Fruit fly (Drosophila melanogaster) whole organism, prepupa: Measurements from ENCODE around the gene Clk.

Source experiments
- Blimp-1 ChIP-seq: fragments of 200-800 bp; sonication (Bioruptor generic); optimal IDR thresholded peaks from 3 replicates; lab custom pipeline; 2017; ENCODE audit warnings: missing biosample characterization, missing genetic modification characterization, mild to moderate bottlenecking, moderate library complexity, missing genetic modification reagents
- CG10669 ChIP-seq: fragments of 200-800 bp; sonication (Bioruptor generic); optimal IDR thresholded peaks from 3 replicates; lab custom pipeline; 2018; ENCODE audit warnings: missing biosample characterization, mild to moderate bottlenecking, missing genetic modification characterization, moderate library complexity
- CG11294 ChIP-seq: fragments of 200-800 bp; sonication (Bioruptor generic); IDR thresholded peaks from 2 replicates; pipeline ENCODE4 v1.3.6; 2022; ENCODE audit warnings: missing biosample characterization, missing genetic modification characterization
- CG15336 ChIP-seq: fragments of 200-800 bp; sonication (Bioruptor generic); IDR thresholded peaks from 2 replicates; pipeline ENCODE4 v1.3.6; 2022; ENCODE audit warnings: missing biosample characterization, missing genetic modification characterization
- CG1621 ChIP-seq: fragments of 200-800 bp; sonication (Bioruptor generic); optimal IDR thresholded peaks from 3 replicates; lab custom pipeline; 2018; ENCODE audit warnings: missing biosample characterization, mild to moderate bottlenecking, missing genetic modification characterization
- CG16779 ChIP-seq: fragments of 200-800 bp; sonication (Bioruptor generic); optimal IDR thresholded peaks from 3 replicates; lab custom pipeline; 2017; ENCODE audit warnings: missing biosample characterization, mild to moderate bottlenecking, missing genetic modification characterization
- CG31627 ChIP-seq: fragments of 200-800 bp; sonication (Bioruptor generic); optimal IDR thresholded peaks from 3 replicates; lab custom pipeline; 2016; ENCODE audit warnings: missing biosample characterization, missing genetic modification characterization
- CG34406 ChIP-seq: fragments of 200-800 bp; sonication (Bioruptor generic); optimal IDR thresholded peaks from 3 replicates; lab custom pipeline; 2016; ENCODE audit warnings: missing biosample characterization, missing genetic modification characterization
- CG3919 ChIP-seq: fragments of 200-800 bp; sonication (Bioruptor generic); optimal IDR thresholded peaks from 3 replicates; lab custom pipeline; 2016; ENCODE audit warnings: missing biosample characterization, missing genetic modification characterization
- CG6276 ChIP-seq: fragments of 200-800 bp; sonication (Bioruptor generic); optimal IDR thresholded peaks from 2 replicates; lab custom pipeline; 2017; ENCODE audit warnings: missing biosample characterization, mild to moderate bottlenecking, missing genetic modification characterization
- CG6792 ChIP-seq: fragments of 200-800 bp; sonication (Bioruptor generic); optimal IDR thresholded peaks from 3 replicates; lab custom pipeline; 2016; ENCODE audit warnings: missing biosample characterization, missing genetic modification characterization
- CG6808 ChIP-seq: fragments of 200-800 bp; sonication (Bioruptor generic); optimal IDR thresholded peaks from 3 replicates; lab custom pipeline; 2017; ENCODE audit warnings: missing biosample characterization, missing genetic modification characterization, mild to moderate bottlenecking, moderate library complexity, missing genetic modification reagents
- CG6854 ChIP-seq: fragments of 200-800 bp; sonication (Bioruptor generic); optimal IDR thresholded peaks from 2 replicates; lab custom pipeline; 2017; ENCODE audit warnings: missing biosample characterization, mild to moderate bottlenecking, missing genetic modification characterization
- CG7368 ChIP-seq: fragments of 200-800 bp; sonication (Bioruptor generic); optimal IDR thresholded peaks from 3 replicates; lab custom pipeline; 2016; ENCODE audit warnings: missing biosample characterization, missing genetic modification characterization
- CG8119 ChIP-seq: fragments of 200-800 bp; sonication (Bioruptor generic); IDR thresholded peaks from 3 replicates; pipeline ENCODE4 v1.3.6; 2022; ENCODE audit warnings: missing biosample characterization, missing genetic modification characterization
- CG8632 ChIP-seq: fragments of 200-800 bp; sonication (Bioruptor generic); optimal IDR thresholded peaks from 3 replicates; lab custom pipeline; 2016; ENCODE audit warnings: missing biosample characterization, missing genetic modification characterization
- CG9139 ChIP-seq: fragments of 200-800 bp; sonication (Bioruptor generic); optimal IDR thresholded peaks from 3 replicates; lab custom pipeline; 2017; ENCODE audit warnings: missing biosample characterization, mild to moderate bottlenecking, missing genetic modification characterization
- Eip75B ChIP-seq: fragments of 200-800 bp; sonication (Bioruptor generic); optimal IDR thresholded peaks from 3 replicates; lab custom pipeline; 2016; ENCODE audit warnings: missing biosample characterization, missing genetic modification characterization
- Eip78C ChIP-seq: fragments of 200-800 bp; sonication (Bioruptor generic); peaks from one replicate; lab custom pipeline; 2016; ENCODE audit warnings: missing biosample characterization, missing genetic modification characterization
- Gug ChIP-seq: fragments of 200-800 bp; sonication (Bioruptor generic); IDR thresholded peaks from 2 replicates; pipeline ENCODE4 v1.3.6; 2022; ENCODE audit warnings: missing biosample characterization, missing genetic modification characterization
- Hr38 ChIP-seq: sonication (Bioruptor generic); optimal IDR thresholded peaks from 2 replicates; lab custom pipeline; 2016; ENCODE audit warnings: missing biosample characterization, missing genetic modification characterization
- Hr39 ChIP-seq: fragments of 200-800 bp; sonication (Bioruptor generic); optimal IDR thresholded peaks from 2 replicates; lab custom pipeline; 2016; ENCODE audit warnings: missing biosample characterization, missing genetic modification characterization
- Hr4 ChIP-seq: fragments of 200-800 bp; sonication (Bioruptor generic); optimal IDR thresholded peaks from 3 replicates; lab custom pipeline; 2016; ENCODE audit warnings: missing biosample characterization, missing genetic modification characterization
- Lpt ChIP-seq: fragments of 200-800 bp; sonication (Bioruptor generic); optimal IDR thresholded peaks from 3 replicates; lab custom pipeline; 2016; ENCODE audit warnings: missing biosample characterization, missing genetic modification characterization
- Met ChIP-seq: fragments of 200-800 bp; sonication (Bioruptor generic); optimal IDR thresholded peaks from 3 replicates; lab custom pipeline; 2016; ENCODE audit warnings: missing biosample characterization, missing genetic modification characterization
- Smox ChIP-seq: fragments of 200-800 bp; sonication (Bioruptor generic); optimal IDR thresholded peaks from 3 replicates; lab custom pipeline; 2016; ENCODE audit warnings: missing biosample characterization, missing genetic modification characterization
- Sox102F ChIP-seq: fragments of 200-800 bp; sonication (Bioruptor generic); optimal IDR thresholded peaks from 2 replicates; lab custom pipeline; 2016; ENCODE audit warnings: missing biosample characterization, mild to moderate bottlenecking, missing genetic modification characterization
- Sox14 ChIP-seq: fragments of 200-800 bp; sonication (Bioruptor generic); optimal IDR thresholded peaks from 3 replicates; lab custom pipeline; 2016; ENCODE audit warnings: missing biosample characterization, missing genetic modification characterization
- Sox15 ChIP-seq: fragments of 200-800 bp; sonication (Bioruptor generic); optimal IDR thresholded peaks from 3 replicates; lab custom pipeline; 2016; ENCODE audit warnings: missing biosample characterization, missing genetic modification characterization
- cyc ChIP-seq: fragments of 200-800 bp; sonication (Bioruptor generic); optimal IDR thresholded peaks from 3 replicates; lab custom pipeline; 2016; ENCODE audit warnings: missing biosample characterization, missing genetic modification characterization
- dac ChIP-seq: fragments of 200-800 bp; sonication (Bioruptor generic); optimal IDR thresholded peaks from 2 replicates; lab custom pipeline; 2017; ENCODE audit warnings: missing biosample characterization, mild to moderate bottlenecking, missing genetic modification characterization
- dsx ChIP-seq: fragments of 200-800 bp; optimal IDR thresholded peaks from 3 replicates; lab custom pipeline; 2019; ENCODE audit warnings: missing biosample characterization, mild to moderate bottlenecking, missing genetic modification characterization, moderate library complexity; ENCODE audit not compliant: poor library complexity, severe bottlenecking
- eg ChIP-seq: fragments of 200-800 bp; sonication (Bioruptor generic); IDR thresholded peaks from 3 replicates; pipeline ENCODE4 v1.3.6; 2022; ENCODE audit warnings: missing biosample characterization, missing genetic modification characterization
- esn ChIP-seq: fragments of 200-800 bp; sonication (Bioruptor generic); optimal IDR thresholded peaks from 2 replicates; lab custom pipeline; 2016; ENCODE audit warnings: missing biosample characterization, mild to moderate bottlenecking, missing genetic modification characterization, moderate library complexity
- fd59A ChIP-seq: fragments of 200-800 bp; sonication (Bioruptor generic); optimal IDR thresholded peaks from 2 replicates; lab custom pipeline; 2017; ENCODE audit warnings: missing biosample characterization, mild to moderate bottlenecking, missing genetic modification characterization, missing genetic modification reagents
- fkh ChIP-seq: fragments of 200-800 bp; sonication (Bioruptor generic); optimal IDR thresholded peaks from 3 replicates; lab custom pipeline; 2017; ENCODE audit warnings: missing biosample characterization, mild to moderate bottlenecking, missing genetic modification characterization, moderate library complexity
- lz ChIP-seq: fragments of 200-800 bp; sonication (Bioruptor generic); optimal IDR thresholded peaks from 3 replicates; lab custom pipeline; 2016; ENCODE audit warnings: missing biosample characterization, missing genetic modification characterization
- net ChIP-seq: fragments of 200-800 bp; sonication (Bioruptor generic); optimal IDR thresholded peaks from 3 replicates; lab custom pipeline; 2016; ENCODE audit warnings: missing biosample characterization, missing genetic modification characterization
- salr ChIP-seq, 2 experiments: fragments of 200-800 bp; sonication (Bioruptor generic); optimal IDR thresholded peaks; 3 replicates each; lab custom pipeline; 2016 to 2018; ENCODE audit warnings: missing biosample characterization in 2 of 2, missing genetic modification characterization in 2 of 2, mild to moderate bottlenecking in 1 of 2
- spab ChIP-seq: fragments of 200-800 bp; sonication (Bioruptor generic); optimal IDR thresholded peaks from 2 replicates; lab custom pipeline; 2017; ENCODE audit warnings: missing biosample characterization, mild to moderate bottlenecking, missing genetic modification characterization, missing genetic modification reagents
- ss ChIP-seq, 2 experiments: fragments of 200-800 bp; sonication (Bioruptor generic); optimal IDR thresholded peaks; 2 replicates in 1 of 2; 3 replicates in 1 of 2; lab custom pipeline; 2017 to 2018; ENCODE audit warnings: mild to moderate bottlenecking in 2 of 2, missing biosample characterization in 2 of 2, missing genetic modification characterization in 2 of 2, moderate library complexity in 1 of 2
- svp ChIP-seq: fragments of 200-800 bp; sonication (Bioruptor generic); peaks from one replicate; lab custom pipeline; 2016; ENCODE audit warnings: missing biosample characterization, missing genetic modification characterization
- topi ChIP-seq: fragments of 200-800 bp; sonication (Bioruptor generic); optimal IDR thresholded peaks from 3 replicates; lab custom pipeline; 2016; ENCODE audit warnings: missing biosample characterization, missing genetic modification characterization
- vri ChIP-seq: fragments of 200-800 bp; sonication (Bioruptor generic); optimal IDR thresholded peaks from 3 replicates; lab custom pipeline; 2016; ENCODE audit warnings: missing biosample characterization, mild to moderate bottlenecking, missing genetic modification characterization

Clk gene

DNA sequence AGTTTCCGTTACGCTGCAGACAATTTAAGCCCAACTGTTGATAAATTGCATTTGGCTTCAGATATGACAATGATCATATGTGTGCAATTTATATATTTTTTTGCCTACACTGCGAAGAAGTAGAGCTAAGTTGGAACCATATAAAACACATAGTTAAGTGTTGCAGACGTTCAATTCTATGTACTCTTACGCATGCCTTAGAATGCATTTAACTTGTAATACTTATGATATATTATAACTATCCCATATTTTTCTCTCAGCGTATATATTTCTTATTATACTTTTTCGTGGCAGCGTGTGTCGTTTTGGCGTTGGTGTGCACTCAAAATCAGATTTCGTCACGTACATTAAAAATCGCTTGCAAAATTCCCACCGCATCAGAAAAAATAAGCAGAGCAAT, 8.0 kb upstream of the Clk start (continued):
- no peak for TF ChIP-seq fkh (GFP tag; lab: Kevin White, UChicago)
- TF ChIP-seq eg (GFP tag; lab: Robert Waterston, UW), result no peak
- peak; percentile 68 for TF ChIP-seq Hr4
- peak; percentile 64 for TF ChIP-seq Eip78C (GFP tag; lab: Kevin White, UChicago)
- no peak for TF ChIP-seq CG16779 (tag; lab: Kevin White, UChicago)
- TF ChIP-seq Sox102F, result peak; percentile 71
- TF ChIP-seq cyc (GFP tag; lab: Kevin White, UChicago), result peak; percentile 79
- TF ChIP-seq dac (GFP tag; lab: Kevin White, UChicago), result no peak

DNA sequence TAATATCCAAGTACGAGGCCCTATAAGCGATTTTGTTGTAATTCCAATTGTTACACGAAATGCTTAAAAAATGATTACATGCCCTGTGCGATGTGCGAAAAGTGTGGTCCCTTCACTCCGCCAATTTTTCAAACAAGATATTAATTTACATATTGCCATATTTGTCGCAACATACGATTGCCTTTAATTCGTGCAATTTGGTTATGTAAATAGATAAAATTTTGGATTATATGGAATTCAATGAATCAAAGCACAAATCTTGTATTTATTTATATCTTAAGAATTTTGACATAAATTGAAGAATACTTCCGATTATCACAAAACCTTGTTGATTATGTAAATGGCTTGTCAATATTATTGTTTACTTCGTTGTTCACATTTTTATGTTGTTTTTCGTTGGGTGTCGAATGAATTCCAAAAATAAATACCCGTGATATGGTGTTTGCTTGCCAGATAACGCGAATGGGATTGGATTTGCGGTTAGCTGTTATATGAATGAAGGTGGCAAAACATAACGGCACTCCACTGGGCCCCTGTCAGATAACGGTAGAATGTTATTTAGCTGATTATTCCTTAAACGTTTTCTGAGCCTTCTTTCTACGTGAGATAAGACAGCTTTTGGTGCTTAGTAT, 6.8 kb upstream of the Clk start:
- TF ChIP-seq Hr39 (no peak), ss (GFP tag; optimal IDR thresholded peaks at IDR 0.05; lab: Kevin White, UChicago) (no peak), CG6808 (no peak), Sox15 (GFP tag; lab: Kevin White, UChicago) (no peak), Eip78C (GFP tag; lab: Kevin White, UChicago) (peak; percentile 75), cyc (GFP tag; lab: Kevin White, UChicago) (no peak), CG34406 (GFP tag; lab: Kevin White, UChicago) (no peak), salr (GFP tag; optimal IDR thresholded peaks at IDR 0.05; lab: Kevin White, UChicago) (no peak), svp (GFP tag; lab: Kevin White, UChicago) (peak; percentile 69), CG9139 (GFP tag; lab: Kevin White, UChicago) (no peak), Blimp-1 (GFP tag; lab: Kevin White, UChicago) (peak; percentile 36), CG3919 (GFP tag; lab: Kevin White, UChicago) (no peak), CG10669 (GFP tag; lab: Kevin White, UChicago) (no peak), CG6276 (no peak), Hr4 (no peak), fkh (GFP tag; lab: Kevin White, UChicago) (peak; percentile 86), topi (GFP tag; lab: Kevin White, UChicago) (peak; percentile 9), CG8119 (GFP tag; lab: Robert Waterston, UW) (no peak), Met (GFP tag; lab: Kevin White, UChicago) (peak; percentile 31), CG6792 (GFP tag; lab: Kevin White, UChicago) (no peak), Sox14 (GFP tag; lab: Kevin White, UChicago) (no peak), Gug (GFP tag; lab: Robert Waterston, UW) (no peak), esn (GFP tag; lab: Kevin White, UChicago) (peak; percentile 54), net (GFP tag; lab: Kevin White, UChicago) (no peak), vri (peak; percentile 72), dac (GFP tag; lab: Kevin White, UChicago) (no peak), Eip75B (GFP tag; lab: Kevin White, UChicago) (no peak), Sox102F (peak; percentile 20), CG8632 (GFP tag; lab: Kevin White, UChicago) (no peak)

DNA sequence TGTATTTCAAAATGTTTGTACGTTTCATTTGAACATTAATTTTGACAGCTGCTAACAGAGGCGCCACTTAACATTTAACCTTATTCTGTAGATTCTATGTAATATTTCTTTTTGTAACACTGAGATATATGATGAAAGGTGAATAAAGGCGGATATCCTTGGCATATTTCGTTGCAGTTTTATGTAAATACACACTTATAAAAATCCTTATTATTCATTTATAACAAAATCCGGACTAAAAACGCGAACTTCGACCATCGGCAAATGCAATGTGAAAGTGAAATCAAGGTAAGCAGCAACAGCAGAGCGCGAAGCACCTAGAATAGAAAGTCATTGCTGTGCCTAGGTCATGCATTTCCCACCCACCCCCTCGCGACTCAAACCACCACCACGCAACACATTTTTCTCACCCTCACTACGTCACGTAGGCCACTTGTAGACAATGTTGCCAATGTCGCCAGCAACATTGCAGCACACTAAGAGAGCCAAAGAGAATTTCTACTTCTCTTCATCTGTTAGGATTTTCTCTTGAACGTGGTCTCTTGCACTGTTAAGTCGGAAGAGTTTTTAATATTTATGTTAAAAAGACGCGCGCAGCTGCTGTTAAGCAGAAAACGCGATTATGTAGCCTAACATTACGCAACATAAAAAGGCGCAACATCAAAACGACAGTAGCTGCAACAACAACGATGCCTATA, 6.1 kb upstream of the Clk start:
- TF ChIP-seq Hr38 (GFP tag; lab: Kevin White, UChicago) (no peak), spab (GFP tag; lab: Kevin White, UChicago) (no peak), CG15336 (GFP tag; lab: Robert Waterston, UW) (peak; percentile 45; the same call in 1 of the 2 replicates), Lpt (GFP tag; lab: Kevin White, UChicago) (no peak), CG7368 (no peak), CG11294 (GFP tag; lab: Robert Waterston, UW) (no peak), CG6276 (no peak), dsx (peak; percentile 91), Eip78C (GFP tag; lab: Kevin White, UChicago) (no peak), CG6854 (GFP tag; lab: Kevin White, UChicago) (no peak), CG1621 (tag; lab: Kevin White, UChicago) (no peak), Eip75B (GFP tag; lab: Kevin White, UChicago) (no peak), CG3919 (GFP tag; lab: Kevin White, UChicago) (no peak), eg (GFP tag; lab: Robert Waterston, UW) (no peak), lz (GFP tag; lab: Kevin White, UChicago) (no peak), CG34406 (GFP tag; lab: Kevin White, UChicago) (no peak), ss (GFP tag; optimal IDR thresholded peaks at IDR 0.05; lab: Kevin White, UChicago) (no peak), CG31627 (GFP tag; lab: Kevin White, UChicago) (no peak), Smox (GFP tag; lab: Kevin White, UChicago) (no peak), vri (peak; percentile 58), esn (GFP tag; lab: Kevin White, UChicago) (no peak), svp (GFP tag; lab: Kevin White, UChicago) (peak; percentile 75), fd59A (GFP tag; lab: Kevin White, UChicago) (no peak), topi (GFP tag; lab: Kevin White, UChicago) (no peak), salr (GFP tag; optimal IDR thresholded peaks at IDR 0.05; lab: Kevin White, UChicago) (no peak), Sox14 (GFP tag; lab: Kevin White, UChicago) (no peak), Met (GFP tag; lab: Kevin White, UChicago) (no peak)
